Worm (Caenorhabditis elegans): Measurements from ENCODE around the gene F09C6.13.

F09C6.13 gene

ce11 chrV:16880679-16881078, 4.2 kb upstream of the F09C6.13 start, which contains the start of gene F09C6.14:
F09C6.14 (plus strand) TSS chrV:16880979.
- TF ChIP-seq bed-3 (GFP tag; optimal IDR thresholded peaks at IDR 0.05) (no peak), M03D4.4 (tag; optimal IDR thresholded peaks at IDR 0.05) (no peak), elt-1 (tag; optimal IDR thresholded peaks at IDR 0.05; ENCODE audit: borderline replicate concordance, insufficient read depth) (no peak), ztf-11 (tag; optimal IDR thresholded peaks at IDR 0.05) (no peak), sem-2 (GFP tag; optimal IDR thresholded peaks at IDR 0.05) (no peak), elt-3 (tag; optimal IDR thresholded peaks at IDR 0.05) (no peak)

ce11 chrV:16882260-16882918, 2.5 kb upstream of the F09C6.13 start, which contains the start of the genes F09C6.11 and F09C6.12:
F09C6.11 (minus strand) TSS chrV:16882310.
F09C6.12 (plus strand) TSS chrV:16882868.
- TF ChIP-seq M03D4.4 (tag; optimal IDR thresholded peaks at IDR 0.05) (no peak), pha-4 (tag; optimal IDR thresholded peaks at IDR 0.05) (no peak), elt-1 (tag; optimal IDR thresholded peaks at IDR 0.05; ENCODE audit: borderline replicate concordance, insufficient read depth) (no peak), drap-1 (GFP tag; optimal IDR thresholded peaks at IDR 0.05) (no peak), unc-39 (tag; optimal IDR thresholded peaks at IDR 0.05) (no peak), nhr-237 (tag; optimal IDR thresholded peaks at IDR 0.05) (no peak), ces-1 (GFP tag; optimal IDR thresholded peaks at IDR 0.05) (no peak), ham-2 (GFP tag; optimal IDR thresholded peaks at IDR 0.05) (no peak), sptf-1 (tag; optimal IDR thresholded peaks at IDR 0.05) (no peak), mab-5 (tag; optimal IDR thresholded peaks at IDR 0.05) (no peak)

- TF ChIP-seq ceh-43 (GFP tag; optimal IDR thresholded peaks at IDR 0.05) (no peak), drap-1 (GFP tag; optimal IDR thresholded peaks at IDR 0.05) (no peak), pha-4 (tag; optimal IDR thresholded peaks at IDR 0.05) (no peak), nhr-237 (tag; optimal IDR thresholded peaks at IDR 0.05) (no peak), mls-2 (tag; optimal IDR thresholded peaks at IDR 0.05) (no peak), sptf-1 (tag; optimal IDR thresholded peaks at IDR 0.05) (no peak), M03D4.4 (tag; optimal IDR thresholded peaks at IDR 0.05) (no peak), elt-3 (tag; optimal IDR thresholded peaks at IDR 0.05) (no peak), ceh-83 (GFP tag; optimal IDR thresholded peaks at IDR 0.05) (no peak), bed-3 (GFP tag; optimal IDR thresholded peaks at IDR 0.05) (no peak)
Measured at ce11 chrV:16888788-16889325, 4.0 kb downstream of the F09C6.13 start, which contains the start of the genes ifas-2 and fbxa-44. ifas-2 (minus strand) TSS chrV:16888888. fbxa-44 (plus strand) TSS chrV:16889275.

- TF ChIP-seq lin-32 (GFP tag; optimal IDR thresholded peaks at IDR 0.05) (no peak), hlh-1 (tag; optimal IDR thresholded peaks at IDR 0.05) (no peak), ceh-39 (tag; optimal IDR thresholded peaks at IDR 0.05) (no peak), ceh-43 (GFP tag; optimal IDR thresholded peaks at IDR 0.05) (no peak), mep-1 (tag; optimal IDR thresholded peaks at IDR 0.05) (no peak), nhr-28 (tag; optimal IDR thresholded peaks at IDR 0.05) (no peak), sem-2 (GFP tag; optimal IDR thresholded peaks at IDR 0.05) (no peak), ztf-11 (tag; optimal IDR thresholded peaks at IDR 0.05) (no peak), tbx-8 (GFP tag; optimal IDR thresholded peaks at IDR 0.05) (no peak), elt-3 (tag; optimal IDR thresholded peaks at IDR 0.05) (no peak), ceh-83 (GFP tag; optimal IDR thresholded peaks at IDR 0.05) (no peak), elt-1 (tag; optimal IDR thresholded peaks at IDR 0.05; ENCODE audit: borderline replicate concordance, insufficient read depth) (no peak), cnd-1 (tag; optimal IDR thresholded peaks at IDR 0.05) (no peak)
Measured at ce11 chrV:16893440-16893839, 8.6 kb downstream of the F09C6.13 start, which contains the start of gene F09C6.15. F09C6.15 (plus strand) TSS chrV:16893740.

ce11 chrV:16899355-16899754, 14.5 kb downstream of the F09C6.13 start, which contains the start of gene fbxa-45:
fbxa-45 (minus strand) TSS chrV:16899455.
- TF ChIP-seq nhr-12 (tag; optimal IDR thresholded peaks at IDR 0.05) (no peak), snpc-4 (tag; optimal IDR thresholded peaks at IDR 0.05) (no peak), zip-8 (tag; optimal IDR thresholded peaks at IDR 0.05) (no peak), nhr-76 (tag; optimal IDR thresholded peaks at IDR 0.05) (no peak), mls-2 (tag; optimal IDR thresholded peaks at IDR 0.05) (no peak), lin-13 (tag; optimal IDR thresholded peaks at IDR 0.05) (no peak), pha-4 (tag; optimal IDR thresholded peaks at IDR 0.05) (no peak), hlh-1 (tag; optimal IDR thresholded peaks at IDR 0.05) (no peak), cnd-1 (tag; optimal IDR thresholded peaks at IDR 0.05) (no peak), ces-1 (GFP tag; optimal IDR thresholded peaks at IDR 0.05) (no peak)

All from whole organism, mixed stage, embryonic.